Worm (Caenorhabditis elegans): ENCODE data around the gene H12C20.7.

H12C20.7 gene

ce11 chrV:11614805-11615497 lies 42.2 kb upstream of the H12C20.7 start:
- TF ChIP-seq hlh-6 (tag; optimal IDR thresholded peaks at IDR 0.05) (no peak), elt-2 (tag; optimal IDR thresholded peaks at IDR 0.05) (peak; percentile 80)

ce11 chrV:11613007-11613406 lies 40.2 kb upstream of the H12C20.7 start, which contains the start of gene tag-290:
TSS of gene tag-290 (plus strand) at chrV:11613307.
- no peak for TF ChIP-seq nhr-11 (tag; optimal IDR thresholded peaks at IDR 0.05)
- no peak for TF ChIP-seq Y22D7AL.16 (tag; optimal IDR thresholded peaks at IDR 0.05)
- no peak for TF ChIP-seq nfya-1 (tag; optimal IDR thresholded peaks at IDR 0.05)
- TF ChIP-seq pqm-1 (tag; optimal IDR thresholded peaks at IDR 0.05), result no peak
- no peak for TF ChIP-seq T23F11.4 (GFP tag; optimal IDR thresholded peaks at IDR 0.05)
- no peak for TF ChIP-seq eyg-1 (tag; optimal IDR thresholded peaks at IDR 0.05)
- no peak for TF ChIP-seq ceh-24 (tag; optimal IDR thresholded peaks at IDR 0.05)

ce11 chrV:11610481-11610880 lies 37.7 kb upstream of the H12C20.7 start, which contains the start of gene sas-5:
TSS of gene sas-5 (plus strand) at chrV:11610737.
- TF ChIP-seq lim-6 (tag; optimal IDR thresholded peaks at IDR 0.05) (peak; percentile 66), hlh-30 (tag; optimal IDR thresholded peaks at IDR 0.05; ENCODE audit: insufficient read depth) (peak; percentile 13), ceh-30 (tag; optimal IDR thresholded peaks at IDR 0.05) (no peak), nfya-1 (tag; optimal IDR thresholded peaks at IDR 0.05) (peak; percentile 79), ama-1 (optimal IDR thresholded peaks at IDR 0.05) (no peak), dmd-4 (tag; optimal IDR thresholded peaks at IDR 0.05; ENCODE audit: borderline replicate concordance) (peak; percentile 71), ceh-18 (tag; optimal IDR thresholded peaks at IDR 0.05) (no peak), rnt-1 (tag; optimal IDR thresholded peaks at IDR 0.05) (peak; percentile 61), unc-3 (GFP tag; conservative IDR thresholded peaks at IDR 0.05) (peak; percentile 61; the same call in 1 of the 2 replicates), unc-3 (tag; optimal IDR thresholded peaks at IDR 0.05) (peak; percentile 73), ceh-48 (tag; optimal IDR thresholded peaks at IDR 0.05) (peak; percentile 17), tbx-2 (tag; optimal IDR thresholded peaks at IDR 0.05) (peak; percentile 87), pax-1 (tag; optimal IDR thresholded peaks at IDR 0.05) (peak; percentile 6), T23F11.4 (GFP tag; optimal IDR thresholded peaks at IDR 0.05) (peak; percentile 60), zip-5 (tag; optimal IDR thresholded peaks at IDR 0.05) (peak; percentile 66), K02D7.2 (tag; optimal IDR thresholded peaks at IDR 0.05) (peak; percentile 57), K09A11.1 (tag; optimal IDR thresholded peaks at IDR 0.05; ENCODE audit: insufficient read depth) (peak; percentile 79), mec-3 (tag; optimal IDR thresholded peaks at IDR 0.05; ENCODE audit: borderline replicate concordance) (peak; percentile 8), eyg-1 (tag; optimal IDR thresholded peaks at IDR 0.05) (peak; percentile 65), F13H6.1 (tag; optimal IDR thresholded peaks at IDR 0.05) (peak; percentile 59), pag-3 (tag; optimal IDR thresholded peaks at IDR 0.05; ENCODE audit: borderline replicate concordance) (no peak), elt-2 (tag; optimal IDR thresholded peaks at IDR 0.05) (peak; percentile 93), elt-4 (tag; optimal IDR thresholded peaks at IDR 0.05) (no peak), ceh-22 (tag; optimal IDR thresholded peaks at IDR 0.05) (no peak), gmeb-2 (tag; optimal IDR thresholded peaks at IDR 0.05) (peak; percentile 79), dve-1 (tag; optimal IDR thresholded peaks at IDR 0.05) (peak; percentile 1), ceh-24 (tag; optimal IDR thresholded peaks at IDR 0.05) (peak; percentile 44), ttx-3 (tag; optimal IDR thresholded peaks at IDR 0.05) (peak; percentile 85), hlh-15 (tag; optimal IDR thresholded peaks at IDR 0.05) (peak; percentile 57), sdc-2 (tag; optimal IDR thresholded peaks at IDR 0.05) (no peak), fkh-6 (tag; optimal IDR thresholded peaks at IDR 0.05) (peak; percentile 54), nhr-11 (tag; optimal IDR thresholded peaks at IDR 0.05) (no peak), pat-9 (tag; optimal IDR thresholded peaks at IDR 0.05) (peak; percentile 74), ceh-6 (GFP tag; optimal IDR thresholded peaks at IDR 0.05) (peak; percentile 63), syd-9 (tag; optimal IDR thresholded peaks at IDR 0.05) (peak; percentile 62), odd-2 (tag; optimal IDR thresholded peaks at IDR 0.05) (peak; percentile 77), madf-2 (tag; optimal IDR thresholded peaks at IDR 0.05) (peak; percentile 75), ceh-19 (GFP tag; optimal IDR thresholded peaks at IDR 0.05) (peak; percentile 79), nhr-232 (tag; optimal IDR thresholded peaks at IDR 0.05) (peak; percentile 49), sox-2 (GFP tag; IDR thresholded peaks at IDR 0.05) (peak; percentile 35; the same call in 1 of the 2 replicates), sox-4 (tag; optimal IDR thresholded peaks at IDR 0.05) (peak; percentile 88), ceh-45 (GFP tag; IDR thresholded peaks at IDR 0.05) (peak; percentile 77), fax-1 (tag; optimal IDR thresholded peaks at IDR 0.05) (peak; percentile 83), unc-55 (GFP tag; optimal IDR thresholded peaks at IDR 0.05) (no peak)

Measured in whole organism, late embryonic.